Worm (Caenorhabditis elegans): ENCODE data around the gene unc-53.

The unc-53 gene

DNA sequence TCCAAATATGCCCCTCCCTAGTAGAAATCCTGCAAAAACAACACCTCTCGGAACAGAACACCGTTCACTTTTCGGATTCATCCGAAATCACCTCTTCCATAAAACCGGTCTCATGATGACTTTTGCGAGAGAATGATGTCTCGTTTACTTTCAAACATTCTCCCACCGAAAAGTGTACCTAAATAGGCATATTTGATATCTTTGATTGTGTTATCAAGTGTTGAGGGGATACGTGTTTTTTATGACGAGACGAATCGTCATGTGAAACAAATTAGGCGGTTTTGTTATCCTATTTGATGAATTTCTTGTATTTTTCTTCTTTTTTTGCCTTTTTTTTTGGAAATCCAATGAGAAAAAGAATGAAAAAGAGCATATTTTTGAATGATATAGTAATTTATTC, 74.0 kb downstream of the unc-53 start:
- TF ChIP-seq mxl-3 (GFP tag; optimal IDR thresholded peaks at IDR 0.05) (peak; percentile 22), ama-1 (optimal IDR thresholded peaks at IDR 0.05) (peak; percentile 77), fkh-10 (GFP tag; optimal IDR thresholded peaks at IDR 0.05) (no peak), arid-1 (GFP tag; conservative IDR thresholded peaks at IDR 0.05) (no peak), mes-2 (tag; optimal IDR thresholded peaks at IDR 0.05; ENCODE audit: poor library complexity, severe bottlenecking) (peak; percentile 16), daf-8 (GFP tag; IDR thresholded peaks at IDR 0.05) (no peak), hlh-11 (tag; optimal IDR thresholded peaks at IDR 0.05) (peak; percentile 24), nhr-28 (tag; optimal IDR thresholded peaks at IDR 0.05) (peak; percentile 12), unc-62 (GFP tag; optimal IDR thresholded peaks at IDR 0.05 in 1 of 2) (peak in 1 of 2 experiments; percentile 54), unc-62 (tag; optimal IDR thresholded peaks at IDR 0.05) (no peak)

DNA sequence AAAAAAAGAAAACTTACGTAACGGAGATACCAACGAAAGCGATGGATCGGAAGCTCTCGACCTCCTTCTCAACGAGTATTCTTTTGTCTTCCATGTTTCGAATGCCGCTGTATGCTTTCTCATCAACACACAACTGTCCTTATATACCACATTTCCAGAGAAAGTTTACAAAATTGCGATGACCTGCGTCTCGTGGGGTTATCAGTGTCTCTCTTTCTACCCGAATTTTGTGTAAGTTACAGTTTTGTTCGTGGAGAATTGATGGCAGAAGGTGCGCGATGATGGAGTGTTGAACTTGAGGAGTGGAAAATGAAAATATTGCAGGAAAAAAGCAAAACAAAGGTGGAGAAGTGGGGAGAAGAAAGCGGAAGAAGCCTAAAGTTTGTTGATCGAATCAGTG, 75.6 kb downstream of the unc-53 start, which contains the start of gene col-81:
TSS of gene col-81 (minus strand) at position 101 of the 400 bp plus-strand sequence.
- no peak for TF ChIP-seq mdt-29 (GFP tag; IDR thresholded peaks at IDR 0.05)
- no peak for TF ChIP-seq attf-4 (tag; optimal IDR thresholded peaks at IDR 0.05)
- peak in 1 of 2 experiments; percentile 12 for TF ChIP-seq unc-62 (GFP tag; optimal IDR thresholded peaks at IDR 0.05 in 1 of 2)
- no peak for TF ChIP-seq unc-62 (tag; optimal IDR thresholded peaks at IDR 0.05)

DNA sequence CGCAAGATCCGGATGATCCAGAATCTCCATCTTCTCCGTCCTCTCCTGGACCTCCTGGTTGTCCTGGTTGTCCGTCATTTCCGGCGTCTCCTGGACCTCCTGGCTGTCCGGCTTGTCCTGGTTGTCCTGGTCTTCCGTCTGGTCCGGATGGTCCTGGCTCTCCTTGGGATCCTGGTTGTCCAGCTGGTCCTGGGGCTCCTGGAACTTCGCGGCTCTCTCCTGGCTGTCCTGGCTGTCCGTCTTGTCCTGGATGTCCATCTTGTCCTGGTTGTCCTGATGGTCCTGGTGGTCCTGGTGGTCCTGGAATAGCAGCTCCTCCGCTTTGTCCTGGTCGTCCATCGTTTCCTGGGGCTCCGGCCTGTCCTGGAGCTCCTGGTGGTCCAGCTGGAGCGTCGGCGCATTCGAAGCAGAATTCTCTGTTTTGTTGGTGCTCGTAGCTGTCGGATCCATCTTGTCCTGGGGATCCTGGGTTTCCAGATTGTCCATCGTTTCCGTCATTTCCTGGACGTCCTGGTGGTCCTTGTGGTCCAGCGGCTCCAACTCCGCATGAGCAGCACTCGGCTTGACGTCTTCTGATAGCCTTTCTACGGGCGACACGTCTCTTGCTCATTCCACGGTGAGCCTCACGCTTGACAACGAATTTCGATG, 76.6 kb downstream of the unc-53 start:
- TF ChIP-seq snpc-4 (tag; optimal IDR thresholded peaks at IDR 0.05) (no peak), dpl-1 (GFP tag; optimal IDR thresholded peaks at IDR 0.05) (no peak), T20F7.1 (GFP tag; optimal IDR thresholded peaks at IDR 0.05) (no peak), php-3 (GFP tag; IDR thresholded peaks at IDR 0.05) (no peak), dmd-8 (GFP tag; IDR thresholded peaks at IDR 0.05) (0 out of 2 replicates have a peak, but pooled peaks have one; percentile 20), nhr-48 (tag; optimal IDR thresholded peaks at IDR 0.05) (no peak), snpc-1.2 (GFP tag; IDR thresholded peaks at IDR 0.05) (0 out of 2 replicates have a peak, but pooled peaks have one; percentile 43), Y75B8A.6 (GFP tag; IDR thresholded peaks at IDR 0.05) (no peak), nhr-41 (GFP tag; IDR thresholded peaks at IDR 0.05) (no peak), pha-4 (GFP tag; IDR thresholded peaks at IDR 0.05) (peak; percentile 27; the same call in 1 of the 2 replicates), pha-4 (tag; optimal IDR thresholded peaks at IDR 0.05) (no peak), lin-15B (tag; optimal IDR thresholded peaks at IDR 0.05) (no peak), Y48G9A.11 (GFP tag; IDR thresholded peaks at IDR 0.05) (no peak), dmd-6 (GFP tag; IDR thresholded peaks at IDR 0.05) (no peak), T26A8.4 (GFP tag; IDR thresholded peaks at IDR 0.05) (0 out of 2 replicates have a peak, but pooled peaks have one; percentile 10), skn-1 (tag; optimal IDR thresholded peaks at IDR 0.05) (no peak), set-16 (GFP tag; IDR thresholded peaks at IDR 0.05) (peak; percentile 96), mxl-3 (GFP tag; optimal IDR thresholded peaks at IDR 0.05) (peak; percentile 41), egl-27 (tag; optimal IDR thresholded peaks at IDR 0.05) (no peak)

DNA sequence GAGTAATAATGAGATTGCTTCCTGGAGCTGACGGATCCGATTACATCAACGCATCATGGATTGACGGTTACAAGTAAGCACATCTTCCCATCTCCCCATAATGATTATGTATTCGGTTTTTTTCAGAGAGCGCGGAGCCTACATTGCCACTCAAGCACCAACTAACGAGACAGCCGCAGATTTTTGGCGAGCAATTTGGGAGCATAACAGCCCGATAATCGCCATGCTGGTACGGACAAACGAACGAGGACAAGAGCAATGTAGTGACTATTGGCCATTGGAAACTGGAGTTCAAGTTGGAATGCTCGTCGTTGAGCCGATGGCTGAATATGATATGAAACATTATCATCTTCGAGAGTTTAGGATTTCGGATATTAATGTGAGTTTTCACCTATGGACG, 78.3 kb downstream of the unc-53 start:
- TF ChIP-seq aha-1 (tag) (peak; percentile 92), madf-9 (GFP tag; conservative IDR thresholded peaks at IDR 0.05) (no peak)
